Worm (Caenorhabditis elegans) whole organism, L3 larva: ENCODE measurements around the gene C13F10.1.

Experiments used
- daf-12 ChIP-seq: fragments of 150-350 bp; optimal IDR thresholded peaks from 2 replicates; lab custom pipeline; 2014; ENCODE audit warnings: missing biosample characterization, missing genetic modification reagents, missing genetic modification characterization
- mdl-1 ChIP-seq: fragments of 150-350 bp; optimal IDR thresholded peaks from 2 replicates; lab custom pipeline; 2014; ENCODE audit warnings: missing biosample characterization, missing genetic modification characterization
- nhr-237 ChIP-seq: fragments of 150-350 bp; optimal IDR thresholded peaks from 2 replicates; lab custom pipeline; 2014; ENCODE audit warnings: missing biosample characterization, missing genetic modification characterization
- nhr-25 ChIP-seq: sonication (generic microtip); optimal IDR thresholded peaks from 2 replicates; lab custom pipeline; 2017; ENCODE audit warnings: missing biosample characterization, missing genetic modification characterization
- nhr-28 ChIP-seq: fragments of 150-350 bp; optimal IDR thresholded peaks from 2 replicates; lab custom pipeline; 2014; ENCODE audit warnings: missing biosample characterization, missing genetic modification characterization
- nhr-77 ChIP-seq: fragments of 150-350 bp; optimal IDR thresholded peaks from 2 replicates; lab custom pipeline; 2014; ENCODE audit warnings: missing biosample characterization, missing genetic modification characterization
- pha-4 ChIP-seq: fragments of 150-350 bp; optimal IDR thresholded peaks from 2 replicates; lab custom pipeline; 2014; ENCODE audit warnings: missing biosample characterization, missing genetic modification reagents, missing genetic modification characterization
- sea-2 ChIP-seq: fragments of 150-350 bp; sonication (generic microtip); optimal IDR thresholded peaks from 4 replicates; lab custom pipeline; 2014; ENCODE audit warnings: missing biosample characterization, missing genetic modification reagents, missing genetic modification characterization

ce11 chrV:7224353-7224752, 475 bp downstream of the C13F10.1 start:
- no peak for TF ChIP-seq pha-4 (tag; lab: Kevin White, UChicago)
- TF ChIP-seq daf-12 (tag; lab: Kevin White, UChicago): no peak
- TF ChIP-seq nhr-28 (tag; lab: Kevin White, UChicago): no peak
- no peak for TF ChIP-seq mdl-1 (tag; lab: Kevin White, UChicago)
- no peak for TF ChIP-seq nhr-77
- no peak for TF ChIP-seq sea-2 (GFP tag; lab: Kevin White, UChicago)
- no peak for TF ChIP-seq nhr-25 (tag; lab: Kevin White, UChicago)
- TF ChIP-seq nhr-237 (tag; lab: Kevin White, UChicago): no peak
